Fruit fly (Drosophila melanogaster): ENCODE measurements around the gene CG13609.
A peak's percentile ranks its signal among the peaks of the same experiment; 100 is the strongest.

The CG13609 gene

DNA sequence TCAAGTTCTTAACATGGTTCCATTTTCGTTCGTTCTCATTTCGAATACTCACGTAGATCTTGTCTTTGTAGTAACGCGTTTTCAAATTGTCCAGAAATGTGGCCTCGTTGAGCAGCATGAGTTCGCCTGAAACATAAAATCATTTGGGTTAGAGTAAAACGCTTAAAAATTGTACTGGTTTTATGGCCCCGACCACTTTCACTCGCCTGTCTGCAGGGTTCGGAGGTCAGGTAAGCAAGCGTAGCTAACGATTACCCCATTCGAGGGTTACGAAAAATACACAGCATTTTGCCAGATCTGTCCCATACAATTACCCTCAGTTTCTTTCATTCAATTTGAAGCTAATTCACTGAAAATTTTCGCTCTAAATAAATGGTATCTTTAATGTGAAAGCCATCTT lies 31.5 kb downstream of the CG13609 start:
- no peak for TF ChIP-seq Lpt (GFP tag; optimal IDR thresholded peaks at IDR 0.05)
- TF ChIP-seq fd59A (GFP tag; optimal IDR thresholded peaks at IDR 0.05), result no peak

- TF ChIP-seq Ets96B (tag; optimal IDR thresholded peaks at IDR 0.05) (peak; percentile 97), Gug (GFP tag; IDR thresholded peaks at IDR 0.05) (peak; percentile 90), CG6808 (GFP tag; optimal IDR thresholded peaks at IDR 0.05) (peak; percentile 96), CG6854 (GFP tag; optimal IDR thresholded peaks at IDR 0.05) (peak; percentile 78), CG10631 (GFP tag; optimal IDR thresholded peaks at IDR 0.05) (peak; percentile 95), Eip78C (GFP tag) (peak; percentile 98), CG9139 (GFP tag; optimal IDR thresholded peaks at IDR 0.05) (peak; percentile 90), Ets21C (GFP tag; optimal IDR thresholded peaks at IDR 0.05) (peak; percentile 91), acj6 (GFP tag; optimal IDR thresholded peaks at IDR 0.05) (peak; percentile 96), Sox102F (GFP tag; optimal IDR thresholded peaks at IDR 0.05) (peak; percentile 93), fkh (GFP tag; optimal IDR thresholded peaks at IDR 0.05) (peak; percentile 74), Hr4 (GFP tag; optimal IDR thresholded peaks at IDR 0.05) (peak; percentile 90), Eip75B (GFP tag; optimal IDR thresholded peaks at IDR 0.05) (peak; percentile 97), fd59A (GFP tag; optimal IDR thresholded peaks at IDR 0.05) (peak; percentile 97), Lpt (GFP tag; optimal IDR thresholded peaks at IDR 0.05) (peak; percentile 89), CG7368 (GFP tag; optimal IDR thresholded peaks at IDR 0.05) (peak; percentile 96), CG8632 (GFP tag; optimal IDR thresholded peaks at IDR 0.05) (peak; percentile 96), CG11902 (GFP tag; optimal IDR thresholded peaks at IDR 0.05) (peak; percentile 94), dac (GFP tag; optimal IDR thresholded peaks at IDR 0.05) (peak; percentile 69), spab (GFP tag; optimal IDR thresholded peaks at IDR 0.05) (peak; percentile 95), Smox (GFP tag; optimal IDR thresholded peaks at IDR 0.05) (peak; percentile 92), net (GFP tag; optimal IDR thresholded peaks at IDR 0.05) (peak; percentile 95), CG16779 (tag; optimal IDR thresholded peaks at IDR 0.05) (peak; percentile 84), fd85E (GFP tag; optimal IDR thresholded peaks at IDR 0.05) (peak; percentile 82), Sox14 (GFP tag; optimal IDR thresholded peaks at IDR 0.05) (peak; percentile 96), achi (GFP tag; optimal IDR thresholded peaks at IDR 0.05) (peak; percentile 94), lz (GFP tag; optimal IDR thresholded peaks at IDR 0.05) (peak; percentile 93), CG34406 (GFP tag; optimal IDR thresholded peaks at IDR 0.05) (peak; percentile 93), CG3919 (GFP tag; optimal IDR thresholded peaks at IDR 0.05) (peak; percentile 96), CG31627 (GFP tag; optimal IDR thresholded peaks at IDR 0.05) (peak; percentile 93), dsx (GFP tag; optimal IDR thresholded peaks at IDR 0.05; ENCODE audit: poor library complexity, severe bottlenecking) (peak; percentile 95), CG4318 (GFP tag; optimal IDR thresholded peaks at IDR 0.05) (no peak), CG11294 (GFP tag; IDR thresholded peaks at IDR 0.05) (peak; percentile 87), CG8119 (GFP tag; IDR thresholded peaks at IDR 0.05) (peak; percentile 88), CG6276 (GFP tag; optimal IDR thresholded peaks at IDR 0.05) (no peak), OdsH (GFP tag; optimal IDR thresholded peaks at IDR 0.05) (peak; percentile 94), ss (GFP tag; optimal IDR thresholded peaks at IDR 0.05) (peak; percentile 93 to 96), pdm3 (GFP tag; optimal IDR thresholded peaks at IDR 0.05) (peak; percentile 96), eg (GFP tag; IDR thresholded peaks at IDR 0.05) (peak; percentile 92), vri (GFP tag; optimal IDR thresholded peaks at IDR 0.05) (peak; percentile 88), Eip93F (GFP tag; optimal IDR thresholded peaks at IDR 0.05) (peak; percentile 82), Blimp-1 (GFP tag; optimal IDR thresholded peaks at IDR 0.05) (peak; percentile 77), CG32006 (GFP tag; optimal IDR thresholded peaks at IDR 0.05) (peak; percentile 88), Met (GFP tag; optimal IDR thresholded peaks at IDR 0.05) (peak; percentile 94), cyc (GFP tag; optimal IDR thresholded peaks at IDR 0.05) (peak; percentile 93), topi (GFP tag; optimal IDR thresholded peaks at IDR 0.05) (peak; percentile 94), Hr38 (GFP tag; optimal IDR thresholded peaks at IDR 0.05) (no peak), CG8319 (GFP tag; optimal IDR thresholded peaks at IDR 0.05) (peak; percentile 93)
These were observed 32.6 kb downstream of the CG13609 start for dm6 chr3R:24259278-24260040.

Data from whole organism, prepupa.